Fruit fly (Drosophila melanogaster) whole organism, adult: ENCODE results near the gene GstD4.

ENCODE experiments used
- CG11617 ChIP-seq: fragments of 200-800 bp; sonication (Bioruptor generic); optimal IDR thresholded peaks from 2 replicates; lab custom pipeline; 2017; ENCODE audit warnings: mild to moderate bottlenecking, missing biosample characterization, missing genetic modification reagents, missing genetic modification characterization
- CG12768 ChIP-seq: fragments of 200-800 bp; sonication (Bioruptor generic); optimal IDR thresholded peaks from 2 replicates; lab custom pipeline; 2017; ENCODE audit warnings: missing biosample characterization, missing genetic modification characterization, mild to moderate bottlenecking, moderate library complexity, missing genetic modification reagents
- CG14711 ChIP-seq: fragments of 200-800 bp; sonication (Bioruptor generic); optimal IDR thresholded peaks from 2 replicates; lab custom pipeline; 2018; ENCODE audit warnings: missing biosample characterization, mild to moderate bottlenecking, missing genetic modification characterization, moderate library complexity
- CG1620 ChIP-seq: fragments of 200-800 bp; sonication (Bioruptor generic); optimal IDR thresholded peaks from 2 replicates; lab custom pipeline; 2016; ENCODE audit warnings: missing biosample characterization, missing genetic modification characterization
- CG33017 ChIP-seq: fragments of 200-800 bp; sonication (Bioruptor generic); optimal IDR thresholded peaks from 2 replicates; lab custom pipeline; 2018; ENCODE audit warnings: missing biosample characterization, mild to moderate bottlenecking, missing genetic modification characterization, moderate library complexity
- CG5204 ChIP-seq: fragments of 200-800 bp; sonication (Bioruptor generic); optimal IDR thresholded peaks from 2 replicates; lab custom pipeline; 2016; ENCODE audit warnings: missing biosample characterization, missing genetic modification characterization
- CG7045 ChIP-seq: fragments of 200-800 bp; sonication (Bioruptor generic); optimal IDR thresholded peaks from 2 replicates; lab custom pipeline; 2017; ENCODE audit warnings: missing biosample characterization, mild to moderate bottlenecking, missing genetic modification characterization
- CG7101 ChIP-seq: fragments of 200-800 bp; sonication (Bioruptor generic); optimal IDR thresholded peaks from 2 replicates; lab custom pipeline; 2018; ENCODE audit warnings: missing biosample characterization, mild to moderate bottlenecking, missing genetic modification characterization, moderate library complexity
- Clk ChIP-seq: fragments of 200-800 bp; sonication (Bioruptor generic); optimal IDR thresholded peaks from 2 replicates; lab custom pipeline; 2017; ENCODE audit warnings: missing biosample characterization, missing genetic modification characterization
- Crg-1 ChIP-seq: fragments of 200-800 bp; sonication (Bioruptor generic); optimal IDR thresholded peaks from 2 replicates; lab custom pipeline; 2016; ENCODE audit warnings: missing biosample characterization, missing genetic modification characterization
- Hr96 ChIP-seq: fragments of 200-800 bp; sonication (Bioruptor generic); optimal IDR thresholded peaks from 2 replicates; lab custom pipeline; 2016; ENCODE audit warnings: missing biosample characterization, missing genetic modification characterization
- Mnt ChIP-seq: fragments of 200-800 bp; sonication (Bioruptor generic); optimal IDR thresholded peaks from 2 replicates; lab custom pipeline; 2016; ENCODE audit warnings: missing biosample characterization, mild to moderate bottlenecking, missing genetic modification characterization
- bab1 ChIP-seq: fragments of 200-800 bp; sonication (Bioruptor generic); optimal IDR thresholded peaks from 3 replicates; lab custom pipeline; 2019; ENCODE audit warnings: missing biosample characterization, mild to moderate bottlenecking, missing genetic modification characterization, moderate library complexity
- cic ChIP-seq: fragments of 200-800 bp; sonication (Bioruptor generic); optimal IDR thresholded peaks from 2 replicates; lab custom pipeline; 2017; ENCODE audit warnings: missing biosample characterization, mild to moderate bottlenecking, missing genetic modification characterization, moderate library complexity
- cnc ChIP-seq, 2 experiments: fragments of >200 bp; optimal IDR thresholded peaks; 2 replicates each; lab custom pipeline; 2017
- kay ChIP-seq: fragments of 200-800 bp; sonication (Bioruptor generic); peaks from one replicate; lab custom pipeline; 2016; ENCODE audit warnings: missing biosample characterization, missing genetic modification characterization, borderline replicate concordance
- ovo ChIP-seq: fragments of 200-800 bp; sonication (Bioruptor generic); optimal IDR thresholded peaks from 2 replicates; lab custom pipeline; 2016; ENCODE audit warnings: missing biosample characterization, missing genetic modification characterization
- pad ChIP-seq: fragments of 200-800 bp; sonication (Bioruptor generic); optimal IDR thresholded peaks from 3 replicates; lab custom pipeline; 2017; ENCODE audit warnings: missing biosample characterization, missing genetic modification characterization, mild to moderate bottlenecking, moderate library complexity, missing genetic modification reagents
- tj ChIP-seq: fragments of 200-800 bp; sonication (Bioruptor generic); optimal IDR thresholded peaks from 3 replicates; lab custom pipeline; 2017; ENCODE audit warnings: missing biosample characterization, mild to moderate bottlenecking, missing genetic modification characterization, moderate library complexity
- toe ChIP-seq: fragments of 200-800 bp; sonication (Bioruptor generic); optimal IDR thresholded peaks from 2 replicates; lab custom pipeline; 2016; ENCODE audit warnings: missing biosample characterization, missing genetic modification characterization

Gene GstD4

dm6 chr3R:12381130-12381700 is 7.3 kb downstream of the GstD4 start:
- TF ChIP-seq tj (GFP tag; lab: Kevin White, UChicago), result no peak
- TF ChIP-seq CG12768 (GFP tag; lab: Kevin White, UChicago), result peak; percentile 39

DNA sequence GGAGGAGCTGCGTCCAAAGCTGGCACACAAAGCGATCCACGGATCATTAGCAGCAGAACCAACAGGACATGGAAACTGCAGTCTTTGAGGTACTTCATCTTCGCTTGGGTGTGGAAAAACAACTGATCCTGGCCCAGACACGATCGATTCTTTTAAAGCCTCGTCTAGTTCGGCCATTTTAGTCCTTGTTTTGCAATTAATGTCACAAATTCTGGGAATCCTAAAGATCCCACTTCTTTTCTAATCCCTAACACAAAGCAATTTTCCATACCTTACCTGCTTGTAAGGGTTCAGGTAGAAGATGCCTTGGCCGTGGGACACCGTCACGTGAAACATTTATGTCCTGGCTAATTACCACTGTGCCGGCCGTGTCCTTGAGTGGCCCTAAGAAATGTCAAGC is 8.7 kb downstream of the GstD4 start, which contains the start of gene CG10035:
TSS of gene CG10035 (minus strand) at position 129 of the 400 bp plus-strand sequence.
- TF ChIP-seq CG11617 (GFP tag; lab: Kevin White, UChicago), result no peak
- TF ChIP-seq toe (GFP tag; lab: Kevin White, UChicago), result no peak
- no peak for TF ChIP-seq CG7101 (tag; lab: Kevin White, UChicago)
- TF ChIP-seq CG33017 (tag; lab: Kevin White, UChicago), result no peak
- TF ChIP-seq Crg-1 (GFP tag; lab: Kevin White, UChicago), result no peak
- no peak for TF ChIP-seq Clk (GFP tag; lab: Kevin White, UChicago)
- no peak for TF ChIP-seq Hr96 (GFP tag; lab: Kevin White, UChicago)
- no peak for TF ChIP-seq CG14711 (tag; lab: Kevin White, UChicago)
- no peak for TF ChIP-seq CG7045
- no peak for TF ChIP-seq tj (GFP tag; lab: Kevin White, UChicago)
- TF ChIP-seq CG5204, result no peak
- TF ChIP-seq Mnt (GFP tag; lab: Kevin White, UChicago), result no peak
- TF ChIP-seq ovo, result no peak
- TF ChIP-seq cnc (optimal IDR thresholded peaks at IDR 0.05; lab: Kevin White, UChicago), result no peak
- no peak for TF ChIP-seq pad (GFP tag; lab: Kevin White, UChicago)
- TF ChIP-seq CG1620 (GFP tag; lab: Kevin White, UChicago), result no peak
- TF ChIP-seq cic, result no peak

- no peak for TF ChIP-seq CG14711 (tag; lab: Kevin White, UChicago)
- TF ChIP-seq cic, result no peak
- no peak for TF ChIP-seq CG7101 (tag; lab: Kevin White, UChicago)
- no peak for TF ChIP-seq Mnt (GFP tag; lab: Kevin White, UChicago)
- no peak for TF ChIP-seq CG7045
- no peak for TF ChIP-seq CG12768 (GFP tag; lab: Kevin White, UChicago)
- TF ChIP-seq pad (GFP tag; lab: Kevin White, UChicago), result no peak
- TF ChIP-seq Crg-1 (GFP tag; lab: Kevin White, UChicago), result no peak
- TF ChIP-seq ovo, result no peak
- TF ChIP-seq tj (GFP tag; lab: Kevin White, UChicago), result no peak
- no peak for TF ChIP-seq bab1 (GFP tag; lab: Kevin White, UChicago)
- TF ChIP-seq Clk (GFP tag; lab: Kevin White, UChicago), result no peak
Observed at dm6 chr3R:12383036-12383435, 9.1 kb downstream of the GstD4 start, which contains the start of gene GstD11. TSS of gene GstD11 (plus strand) at chr3R:12383336.

- no peak for TF ChIP-seq cnc (optimal IDR thresholded peaks at IDR 0.05; lab: Kevin White, UChicago)
- no peak for TF ChIP-seq Hr96 (GFP tag; lab: Kevin White, UChicago)
- no peak for TF ChIP-seq CG11617 (GFP tag; lab: Kevin White, UChicago)
- no peak for TF ChIP-seq CG1620 (GFP tag; lab: Kevin White, UChicago)
- no peak for TF ChIP-seq CG7101 (tag; lab: Kevin White, UChicago)
- TF ChIP-seq tj (GFP tag; lab: Kevin White, UChicago), result no peak
- peak; percentile 95 for TF ChIP-seq kay (GFP tag; lab: Kevin White, UChicago)
- peak; percentile 14 for TF ChIP-seq bab1 (GFP tag; lab: Kevin White, UChicago)
Observed at dm6 chr3R:12383784-12384183, 9.9 kb downstream of the GstD4 start.

DNA sequence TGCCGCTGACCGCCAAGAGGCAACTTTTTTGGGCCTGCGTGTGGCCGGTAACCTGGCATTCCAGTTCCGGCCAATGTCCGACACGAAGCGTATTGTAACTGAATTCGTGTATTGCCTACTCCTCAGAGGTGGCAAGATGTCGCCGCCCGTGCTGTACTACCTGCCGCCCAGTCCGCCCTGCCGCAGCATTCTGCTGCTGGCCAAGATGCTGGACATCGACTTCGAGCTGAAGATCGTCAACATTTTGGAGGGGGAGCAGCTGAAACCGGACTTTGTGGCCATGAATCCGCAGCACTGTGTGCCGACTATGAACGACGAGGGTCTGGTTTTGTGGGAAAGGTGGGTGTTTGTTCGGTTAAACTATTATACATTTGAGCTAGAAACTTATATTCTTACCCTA is 10.4 kb downstream of the GstD4 start:
- TF ChIP-seq toe (GFP tag; lab: Kevin White, UChicago), result no peak

DNA sequence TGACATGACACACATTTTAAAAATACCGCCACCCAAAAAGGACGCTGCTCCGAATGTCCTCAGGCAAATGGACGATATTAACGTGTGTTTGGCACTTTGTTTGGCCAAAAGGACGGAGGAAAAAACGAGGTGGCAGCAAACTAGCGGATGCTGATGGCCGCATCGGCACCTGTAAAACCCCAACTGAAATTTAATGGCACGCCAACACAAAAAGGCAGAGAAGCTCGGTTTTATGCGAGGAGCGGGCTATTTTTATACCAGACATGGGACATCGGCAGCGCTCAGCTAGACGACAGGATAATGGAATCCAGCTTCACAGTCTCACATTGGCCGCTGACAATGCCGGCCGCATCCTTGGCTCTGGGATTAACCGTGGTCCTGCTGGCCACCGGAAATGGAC is 12.0 kb downstream of the GstD4 start, which contains the start of gene Sol1:
TSS of gene Sol1 (plus strand) at position 301 of the 400 bp plus-strand sequence.
- TF ChIP-seq Clk (GFP tag; lab: Kevin White, UChicago) (no peak), ovo (no peak)

DNA sequence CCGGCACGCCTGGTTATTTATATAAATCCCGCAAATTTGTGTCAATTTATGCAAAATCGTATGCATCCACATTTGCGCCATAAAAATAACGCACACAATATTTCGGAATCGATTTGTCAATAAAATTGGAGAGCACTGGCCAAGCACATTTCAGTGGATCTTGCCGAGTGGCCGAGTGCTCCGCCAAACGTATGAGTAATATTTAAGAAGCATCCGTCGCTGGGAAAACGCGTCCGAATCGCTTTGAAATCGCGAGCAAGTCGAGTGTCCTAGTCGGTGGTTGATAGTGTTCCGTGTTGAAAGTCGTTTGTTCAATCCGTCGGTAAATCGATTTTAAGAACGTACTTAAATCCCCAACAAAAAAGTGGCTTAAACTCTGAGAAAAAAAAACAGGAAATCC is 13.1 kb downstream of the GstD4 start, which contains the start of gene CG33098:
TSS of gene CG33098 (plus strand) at position 224 of the 400 bp plus-strand sequence.
- TF ChIP-seq ovo (no peak), toe (GFP tag; lab: Kevin White, UChicago) (no peak), kay (GFP tag; lab: Kevin White, UChicago) (no peak), pad (GFP tag; lab: Kevin White, UChicago) (no peak), bab1 (GFP tag; lab: Kevin White, UChicago) (no peak), CG12768 (GFP tag; lab: Kevin White, UChicago) (no peak), Crg-1 (GFP tag; lab: Kevin White, UChicago) (no peak), CG5204 (no peak), CG33017 (tag; lab: Kevin White, UChicago) (no peak), cic (no peak), Clk (GFP tag; lab: Kevin White, UChicago) (no peak), Mnt (GFP tag; lab: Kevin White, UChicago) (no peak)
